Worm (Caenorhabditis elegans): Measurements from ENCODE around the gene T08D10.4.

Gene T08D10.4

ce11 chrX:11946788-11947463, 6.2 kb downstream of the T08D10.4 start, which contains the start of gene nfya-1:
TSS of gene nfya-1 (minus strand) at chrX:11946838.
- TF ChIP-seq tra-4 (tag; optimal IDR thresholded peaks at IDR 0.05) = no peak
- peak; percentile 9 for TF ChIP-seq F13C5.2 (tag; optimal IDR thresholded peaks at IDR 0.05)
- TF ChIP-seq ets-7 (tag; optimal IDR thresholded peaks at IDR 0.05) = no peak
- no peak for TF ChIP-seq aly-1 (tag; optimal IDR thresholded peaks at IDR 0.05)
- no peak for TF ChIP-seq sea-1 (GFP tag; conservative IDR thresholded peaks at IDR 0.05)
- TF ChIP-seq ama-1 (optimal IDR thresholded peaks at IDR 0.05) = no peak

- TF ChIP-seq flt-1 (GFP tag; IDR thresholded peaks at IDR 0.05) (no peak), ceh-13 (GFP tag; optimal IDR thresholded peaks at IDR 0.05) (no peak), ceh-36 (tag; optimal IDR thresholded peaks at IDR 0.05) (no peak), hmg-4 (GFP tag; optimal IDR thresholded peaks at IDR 0.05) (no peak)
These were observed 11.2 kb downstream of the T08D10.4 start, which contains the start of gene F55G7.3 for ce11 chrX:11941951-11942350. TSS of gene F55G7.3 (minus strand) at chrX:11942051.

ce11 chrX:11938826-11939225, 14.3 kb downstream of the T08D10.4 start, which contains the start of gene F55G7.5:
TSS of gene F55G7.5 (minus strand) at chrX:11938926.
- TF ChIP-seq pes-1 (GFP tag; IDR thresholded peaks at IDR 0.05) (no peak), flt-1 (GFP tag; IDR thresholded peaks at IDR 0.05) (no peak), tra-4 (tag; optimal IDR thresholded peaks at IDR 0.05) (no peak), tbx-11 (GFP tag; IDR thresholded peaks at IDR 0.05) (no peak), hmbx-1 (tag; optimal IDR thresholded peaks at IDR 0.05) (no peak), hnd-1 (tag; optimal IDR thresholded peaks at IDR 0.05) (no peak), F13C5.2 (tag; optimal IDR thresholded peaks at IDR 0.05) (no peak), ceh-36 (tag; optimal IDR thresholded peaks at IDR 0.05) (no peak), aly-1 (tag; optimal IDR thresholded peaks at IDR 0.05) (no peak), sea-1 (GFP tag; conservative IDR thresholded peaks at IDR 0.05) (no peak), ceh-13 (GFP tag; optimal IDR thresholded peaks at IDR 0.05) (no peak), scrt-1 (GFP tag; IDR thresholded peaks at IDR 0.05) (no peak), ama-1 (optimal IDR thresholded peaks at IDR 0.05) (no peak), B0310.2 (tag; optimal IDR thresholded peaks at IDR 0.05) (no peak), hmg-4 (GFP tag; optimal IDR thresholded peaks at IDR 0.05) (no peak), tbx-37 (GFP tag; conservative IDR thresholded peaks at IDR 0.05) (no peak), ets-7 (tag; optimal IDR thresholded peaks at IDR 0.05) (no peak)

ce11 chrX:11937343-11937935, 15.7 kb downstream of the T08D10.4 start:
- no peak for TF ChIP-seq sea-1 (GFP tag; conservative IDR thresholded peaks at IDR 0.05)
- TF ChIP-seq aly-1 (tag; optimal IDR thresholded peaks at IDR 0.05) = no peak
- no peak for TF ChIP-seq hmbx-1 (tag; optimal IDR thresholded peaks at IDR 0.05)
- peak; percentile 93 for TF ChIP-seq F13C5.2 (tag; optimal IDR thresholded peaks at IDR 0.05)
- no peak for TF ChIP-seq tra-4 (tag; optimal IDR thresholded peaks at IDR 0.05)
- TF ChIP-seq scrt-1 (GFP tag; IDR thresholded peaks at IDR 0.05) = peak; percentile 60
- TF ChIP-seq tbx-37 (GFP tag; conservative IDR thresholded peaks at IDR 0.05) = peak; percentile 59; the same call in 1 of the 2 replicates
- TF ChIP-seq tbx-11 (GFP tag; IDR thresholded peaks at IDR 0.05) = 0 out of 2 replicates have a peak, but pooled peaks have one; percentile 69
- TF ChIP-seq flt-1 (GFP tag; IDR thresholded peaks at IDR 0.05) = peak; percentile 67
- TF ChIP-seq hmg-4 (GFP tag; optimal IDR thresholded peaks at IDR 0.05) = peak; percentile 81
- TF ChIP-seq ets-7 (tag; optimal IDR thresholded peaks at IDR 0.05) = peak; percentile 4
- TF ChIP-seq ama-1 (optimal IDR thresholded peaks at IDR 0.05) = no peak
- no peak; the same call in 1 of the 2 replicates for TF ChIP-seq pes-1 (GFP tag; IDR thresholded peaks at IDR 0.05)
- TF ChIP-seq B0310.2 (tag; optimal IDR thresholded peaks at IDR 0.05) = no peak
- peak; percentile 31 for TF ChIP-seq ceh-36 (tag; optimal IDR thresholded peaks at IDR 0.05)
- no peak for TF ChIP-seq ceh-13 (GFP tag; optimal IDR thresholded peaks at IDR 0.05)
- TF ChIP-seq hnd-1 (tag; optimal IDR thresholded peaks at IDR 0.05) = peak; percentile 2

- TF ChIP-seq ets-7 (tag; optimal IDR thresholded peaks at IDR 0.05) (no peak), flt-1 (GFP tag; IDR thresholded peaks at IDR 0.05) (peak; percentile 83), tra-4 (tag; optimal IDR thresholded peaks at IDR 0.05) (peak; percentile 20), tbx-37 (GFP tag; conservative IDR thresholded peaks at IDR 0.05) (peak; percentile 78), F13C5.2 (tag; optimal IDR thresholded peaks at IDR 0.05) (peak; percentile 80), hmbx-1 (tag; optimal IDR thresholded peaks at IDR 0.05) (no peak), hnd-1 (tag; optimal IDR thresholded peaks at IDR 0.05) (peak; percentile 66), aly-1 (tag; optimal IDR thresholded peaks at IDR 0.05) (peak; percentile 49), B0310.2 (tag; optimal IDR thresholded peaks at IDR 0.05) (peak; percentile 60), sea-1 (GFP tag; conservative IDR thresholded peaks at IDR 0.05) (peak; percentile 88), ama-1 (optimal IDR thresholded peaks at IDR 0.05) (no peak), ceh-13 (GFP tag; optimal IDR thresholded peaks at IDR 0.05) (peak; percentile 71), hmg-4 (GFP tag; optimal IDR thresholded peaks at IDR 0.05) (peak; percentile 86), pes-1 (GFP tag; IDR thresholded peaks at IDR 0.05) (peak; percentile 90), ceh-36 (tag; optimal IDR thresholded peaks at IDR 0.05) (peak; percentile 65), tbx-11 (GFP tag; IDR thresholded peaks at IDR 0.05) (peak; percentile 79), scrt-1 (GFP tag; IDR thresholded peaks at IDR 0.05) (peak; percentile 86)
These were observed 18.2 kb downstream of the T08D10.4 start for ce11 chrX:11934933-11935332.

ce11 chrX:11933547-11933946, 19.6 kb downstream of the T08D10.4 start:
- TF ChIP-seq ceh-13 (GFP tag; optimal IDR thresholded peaks at IDR 0.05) (no peak), sea-1 (GFP tag; conservative IDR thresholded peaks at IDR 0.05) (no peak), flt-1 (GFP tag; IDR thresholded peaks at IDR 0.05) (no peak), B0310.2 (tag; optimal IDR thresholded peaks at IDR 0.05) (no peak), F13C5.2 (tag; optimal IDR thresholded peaks at IDR 0.05) (no peak)

- no peak for TF ChIP-seq hmg-4 (GFP tag; optimal IDR thresholded peaks at IDR 0.05)
- no peak for TF ChIP-seq F13C5.2 (tag; optimal IDR thresholded peaks at IDR 0.05)
- TF ChIP-seq ets-7 (tag; optimal IDR thresholded peaks at IDR 0.05) = no peak
- no peak for TF ChIP-seq tbx-37 (GFP tag; conservative IDR thresholded peaks at IDR 0.05)
- TF ChIP-seq hmbx-1 (tag; optimal IDR thresholded peaks at IDR 0.05) = no peak
- no peak for TF ChIP-seq ceh-36 (tag; optimal IDR thresholded peaks at IDR 0.05)
- TF ChIP-seq ama-1 (optimal IDR thresholded peaks at IDR 0.05) = no peak
- no peak for TF ChIP-seq sea-1 (GFP tag; conservative IDR thresholded peaks at IDR 0.05)
- TF ChIP-seq scrt-1 (GFP tag; IDR thresholded peaks at IDR 0.05) = no peak
- no peak for TF ChIP-seq pes-1 (GFP tag; IDR thresholded peaks at IDR 0.05)
- TF ChIP-seq flt-1 (GFP tag; IDR thresholded peaks at IDR 0.05) = no peak
- no peak for TF ChIP-seq tbx-11 (GFP tag; IDR thresholded peaks at IDR 0.05)
- TF ChIP-seq B0310.2 (tag; optimal IDR thresholded peaks at IDR 0.05) = no peak
These were observed 21.6 kb downstream of the T08D10.4 start, which contains the start of gene dot-1.4 for ce11 chrX:11931559-11931958. TSS of gene dot-1.4 (minus strand) at chrX:11931659.
